Fruit fly (Drosophila melanogaster): ENCODE measurements around the gene GlcAT-S.
A peak's percentile ranks its signal among the peaks of the same experiment; 100 is the strongest.

GlcAT-S gene

dm6 chr2L:9609337-9609856 is 6.9 kb upstream of the GlcAT-S start (continued):
- TF ChIP-seq Hr78 (GFP tag; optimal IDR thresholded peaks at IDR 0.05) (peak in 1 of 2 experiments; percentile 76), CG1792 (GFP tag; optimal IDR thresholded peaks at IDR 0.05) (no peak), Dref (GFP tag; IDR thresholded peaks at IDR 0.05) (no peak), grn (GFP tag; optimal IDR thresholded peaks at IDR 0.05) (peak; percentile 86), Med (GFP tag) (peak; percentile 37), slbo (GFP tag; IDR thresholded peaks at IDR 0.05) (no peak), CG17912 (GFP tag; optimal IDR thresholded peaks at IDR 0.05) (no peak), abd-A (tag; optimal IDR thresholded peaks at IDR 0.05) (peak; percentile 73), vvl (GFP tag; IDR thresholded peaks at IDR 0.05) (0 out of 2 replicates have a peak, but pooled peaks have one; percentile 13), odd (GFP tag; optimal IDR thresholded peaks at IDR 0.05) (no peak), hkb (optimal IDR thresholded peaks at IDR 0.05) (no peak), hkb (GFP tag; IDR thresholded peaks at IDR 0.05) (no peak), kni (GFP tag; optimal IDR thresholded peaks at IDR 0.05) (peak; percentile 76), Hey (tag; optimal IDR thresholded peaks at IDR 0.05) (no peak), disco-r (GFP tag; optimal IDR thresholded peaks at IDR 0.05) (no peak), Awh (GFP tag; IDR thresholded peaks at IDR 0.05) (0 out of 2 replicates have a peak, but pooled peaks have one; percentile 5), CG12219 (GFP tag; optimal IDR thresholded peaks at IDR 0.05) (no peak), CG3065 (GFP tag; optimal IDR thresholded peaks at IDR 0.05) (no peak), Dip3 (GFP tag; optimal IDR thresholded peaks at IDR 0.05) (no peak), Hmx (GFP tag; optimal IDR thresholded peaks at IDR 0.05) (no peak), kah (GFP tag; optimal IDR thresholded peaks at IDR 0.05) (no peak), Sin3A (optimal IDR thresholded peaks at IDR 0.05) (no peak), CG12236 (GFP tag; optimal IDR thresholded peaks at IDR 0.05) (no peak), CG14014 (GFP tag; IDR thresholded peaks at IDR 0.05) (no peak), CG11456 (GFP tag; IDR thresholded peaks at IDR 0.05) (0 out of 3 replicates have a peak, but pooled peaks have one; percentile 20), CG12071 (GFP tag; optimal IDR thresholded peaks at IDR 0.05) (no peak), Ets97D (GFP tag; optimal IDR thresholded peaks at IDR 0.05) (no peak), Deaf1 (tag; optimal IDR thresholded peaks at IDR 0.05) (peak; percentile 33), sr (GFP tag; IDR thresholded peaks at IDR 0.05) (0 out of 3 replicates have a peak, but pooled peaks have one; percentile 41), CG10979 (tag; optimal IDR thresholded peaks at IDR 0.05) (no peak), Abd-B (GFP tag; optimal IDR thresholded peaks at IDR 0.05) (peak; percentile 7), CG11560 (tag; IDR thresholded peaks at IDR 0.05) (no peak), fu2 (GFP tag; optimal IDR thresholded peaks at IDR 0.05) (no peak), ac (GFP tag; optimal IDR thresholded peaks at IDR 0.05) (no peak), z (GFP tag; IDR thresholded peaks at IDR 0.05) (0 out of 3 replicates have a peak, but pooled peaks have one; percentile 51), CG11723 (GFP tag; optimal IDR thresholded peaks at IDR 0.05) (no peak), CG8281 (tag; optimal IDR thresholded peaks at IDR 0.05) (no peak), CG8765 (GFP tag; IDR thresholded peaks at IDR 0.05) (no peak), psq (GFP tag; optimal IDR thresholded peaks at IDR 0.05) (no peak), Bteb2 (GFP tag; optimal IDR thresholded peaks at IDR 0.05) (no peak), mam (GFP tag; optimal IDR thresholded peaks at IDR 0.05) (no peak), ssp (GFP tag; IDR thresholded peaks at IDR 0.05) (no peak), cad (GFP tag; optimal IDR thresholded peaks at IDR 0.05) (no peak), fd102C (GFP tag; optimal IDR thresholded peaks at IDR 0.05) (no peak), HLH54F (GFP tag; optimal IDR thresholded peaks at IDR 0.05) (no peak), BEAF-32 (GFP tag; optimal IDR thresholded peaks at IDR 0.05) (no peak), Dip2 (GFP tag; IDR thresholded peaks at IDR 0.05) (no peak), Tbp (GFP tag; optimal IDR thresholded peaks at IDR 0.05) (no peak), tna (GFP tag; IDR thresholded peaks at IDR 0.05; ENCODE audit: partially characterized antibody) (no peak), sd (tag; optimal IDR thresholded peaks at IDR 0.05) (peak; percentile 6), Stat92E (GFP tag; optimal IDR thresholded peaks at IDR 0.05) (peak in 1 of 3 experiments; percentile 28), gt (GFP tag; IDR thresholded peaks at IDR 0.05) (no peak)

Data from whole organism, embryonic.